Fruit fly (Drosophila melanogaster): ENCODE results near the gene CG15739.

The CG15739 gene

dm6 chrX:11888142-11888541 is 15.0 kb downstream of the CG15739 start, which contains the start of gene CG1840 (continued):
- TF ChIP-seq CG17612 (GFP tag; IDR thresholded peaks at IDR 0.05) = no peak
- no peak for TF ChIP-seq CG16779 (GFP tag; IDR thresholded peaks at IDR 0.05)
- no peak for TF ChIP-seq dan (GFP tag; IDR thresholded peaks at IDR 0.05)
- TF ChIP-seq Sox102F (GFP tag; optimal IDR thresholded peaks at IDR 0.05) = no peak
- TF ChIP-seq eve (GFP tag; optimal IDR thresholded peaks at IDR 0.05) = no peak
- no peak for TF ChIP-seq CG7786 (GFP tag; optimal IDR thresholded peaks at IDR 0.05)
- TF ChIP-seq CG14965 (GFP tag; optimal IDR thresholded peaks at IDR 0.05; ENCODE audit: borderline replicate concordance) = no peak
- TF ChIP-seq caup (GFP tag; optimal IDR thresholded peaks at IDR 0.05; ENCODE audit: severe bottlenecking) = no peak
- TF ChIP-seq CG10959 (GFP tag; IDR thresholded peaks at IDR 0.05) = no peak
- TF ChIP-seq Sry-β (GFP tag; optimal IDR thresholded peaks at IDR 0.05) = no peak
- TF ChIP-seq Bgb (GFP tag; IDR thresholded peaks at IDR 0.05; ENCODE audit: partially characterized antibody) = peak; percentile 72
- TF ChIP-seq Hmr (GFP tag; optimal IDR thresholded peaks at IDR 0.05) = no peak
- no peak for TF ChIP-seq Abd-B (GFP tag; optimal IDR thresholded peaks at IDR 0.05)
- no peak for TF ChIP-seq CG9876 (GFP tag; optimal IDR thresholded peaks at IDR 0.05)
- no peak for TF ChIP-seq tap (tag; optimal IDR thresholded peaks at IDR 0.05)
- TF ChIP-seq Mad (GFP tag; optimal IDR thresholded peaks at IDR 0.05) = no peak
- no peak for TF ChIP-seq mam (GFP tag; optimal IDR thresholded peaks at IDR 0.05)
- TF ChIP-seq CG17802 (tag; optimal IDR thresholded peaks at IDR 0.05) = no peak
- no peak for TF ChIP-seq z (GFP tag; IDR thresholded peaks at IDR 0.05)
- TF ChIP-seq Drgx (GFP tag; IDR thresholded peaks at IDR 0.05) = no peak
- no peak for TF ChIP-seq Hr51 (GFP tag; optimal IDR thresholded peaks at IDR 0.05)
- TF ChIP-seq CG8924 (tag; optimal IDR thresholded peaks at IDR 0.05) = no peak
- peak in 1 of 2 experiments; percentile 95 for TF ChIP-seq Pdp1 (GFP tag; optimal IDR thresholded peaks at IDR 0.05)
- TF ChIP-seq E2f2 (GFP tag; IDR thresholded peaks at IDR 0.05) = 0 out of 2 replicates have a peak, but pooled peaks have one; percentile 20
- TF ChIP-seq CG10321 (GFP tag; IDR thresholded peaks at IDR 0.05) = no peak
- TF ChIP-seq CG4360 (GFP tag; IDR thresholded peaks at IDR 0.05) = no peak
- TF ChIP-seq CG4404 (GFP tag; IDR thresholded peaks at IDR 0.05) = no peak
- no peak for TF ChIP-seq gsb (GFP tag; IDR thresholded peaks at IDR 0.05)
- TF ChIP-seq pnt (GFP tag; optimal IDR thresholded peaks at IDR 0.05) = no peak
- no peak for TF ChIP-seq Dfd (GFP tag; optimal IDR thresholded peaks at IDR 0.05)
- peak; percentile 53 for TF ChIP-seq CG15514 (GFP tag; optimal IDR thresholded peaks at IDR 0.05)
- TF ChIP-seq PHDP (tag; optimal IDR thresholded peaks at IDR 0.05) = peak; percentile 0
- TF ChIP-seq Nf-YB (GFP tag; optimal IDR thresholded peaks at IDR 0.05) = no peak
- no peak for TF ChIP-seq CG12236 (GFP tag; optimal IDR thresholded peaks at IDR 0.05)
- no peak for TF ChIP-seq pho (GFP tag; optimal IDR thresholded peaks at IDR 0.05)
- no peak for TF ChIP-seq Hmx (GFP tag; optimal IDR thresholded peaks at IDR 0.05)
- no peak for TF ChIP-seq jumu (GFP tag; optimal IDR thresholded peaks at IDR 0.05)
- no peak for TF ChIP-seq trh (GFP tag; optimal IDR thresholded peaks at IDR 0.05)
- no peak for TF ChIP-seq dati (GFP tag; IDR thresholded peaks at IDR 0.05)
- no peak for TF ChIP-seq NK7.1 (GFP tag; optimal IDR thresholded peaks at IDR 0.05)
- TF ChIP-seq Myb (GFP tag; optimal IDR thresholded peaks at IDR 0.05) = no peak
- no peak for TF ChIP-seq CG4854 (GFP tag; optimal IDR thresholded peaks at IDR 0.05)
- no peak for TF ChIP-seq wdn (GFP tag; IDR thresholded peaks at IDR 0.05)
- no peak for TF ChIP-seq Sox100B (GFP tag; optimal IDR thresholded peaks at IDR 0.05)
- TF ChIP-seq CG14014 (GFP tag; IDR thresholded peaks at IDR 0.05) = 0 out of 2 replicates have a peak, but pooled peaks have one; percentile 13
- no peak for TF ChIP-seq zen (tag; optimal IDR thresholded peaks at IDR 0.05)
- TF ChIP-seq CG3726 (GFP tag; IDR thresholded peaks at IDR 0.05) = no peak
- TF ChIP-seq Usf (GFP tag; optimal IDR thresholded peaks at IDR 0.05) = no peak
- no peak for TF ChIP-seq slp2 (GFP tag; optimal IDR thresholded peaks at IDR 0.05)
- peak; percentile 78 for TF ChIP-seq sens (GFP tag)
- peak; percentile 26 for TF ChIP-seq CG14710 (tag; optimal IDR thresholded peaks at IDR 0.05)
- peak; percentile 69; the same call in 2 of the 3 replicates for TF ChIP-seq knrl (GFP tag; IDR thresholded peaks at IDR 0.05; ENCODE audit: partially characterized antibody)

All from whole organism, embryonic.